1 fruit fly cellular context compared by ENCODE assay signal in the genomic region with DNA sequence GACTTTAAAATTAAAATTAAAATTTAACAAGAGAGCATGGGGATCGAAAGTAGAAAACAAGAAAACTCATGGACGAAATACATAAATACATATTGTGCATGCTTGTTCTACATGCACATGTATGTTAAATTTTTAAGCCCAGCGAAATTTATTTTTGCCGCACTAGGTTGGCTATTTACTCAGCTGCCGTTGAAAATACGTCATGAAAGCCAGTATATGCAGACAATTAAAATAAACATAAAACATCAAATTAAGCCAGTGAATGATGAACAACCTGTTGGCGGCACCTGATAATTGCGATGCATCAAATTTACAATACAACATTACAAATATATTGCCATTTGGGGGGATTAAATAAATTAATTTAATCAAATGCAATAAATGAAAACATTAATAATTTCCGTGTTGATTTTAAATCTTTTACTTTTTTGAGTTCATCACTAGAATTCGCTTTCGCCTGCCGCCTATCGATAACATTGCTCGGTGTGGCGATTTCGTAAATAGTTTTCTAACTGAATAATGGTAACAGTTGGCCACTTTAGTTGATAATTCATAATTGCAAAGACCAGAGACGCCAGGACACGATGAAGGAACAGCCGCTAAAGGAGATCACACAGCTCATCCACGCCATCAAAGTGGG.
TF ChIP-seq lines count a peak whose summit lies in the region.

Gene eIF2Bbeta, plus strand, starts transcription at position 438 of the 640 bp plus-strand sequence.

TF ChIP-seq in whole organism, embryonic, 481 proteins besides CTCF, POLR2A, EP300 and RAD21 (continued from another document and continues in another):
- TF ChIP-seq CG34422 (GFP tag; IDR thresholded peaks at IDR 0.05; lab: Robert Waterston, UW) (no peak), az2 (GFP tag; optimal IDR thresholded peaks at IDR 0.05; lab: Kevin White, UChicago) (no peak), HmgZ (tag; optimal IDR thresholded peaks at IDR 0.05; lab: Kevin White, UChicago) (no peak), Mrtf (GFP tag; IDR thresholded peaks at IDR 0.05; lab: Robert Waterston, UW) (no peak), zfh2 (GFP tag; optimal IDR thresholded peaks at IDR 0.05; lab: Kevin White, UChicago) (no peak), h (optimal IDR thresholded peaks at IDR 0.05; lab: Kevin White, UChicago) (no peak), CG6654 (GFP tag; optimal IDR thresholded peaks at IDR 0.05; lab: Kevin White, UChicago) (no peak), CG3995 (GFP tag; optimal IDR thresholded peaks at IDR 0.05; lab: Kevin White, UChicago) (no peak), CHES-1-like (GFP tag; optimal IDR thresholded peaks at IDR 0.05; lab: Kevin White, UChicago) (no peak), Med (GFP tag; lab: Kevin White, UChicago) (no peak), CG17612 (GFP tag; IDR thresholded peaks at IDR 0.05; lab: Robert Waterston, UW) (no peak), mirr (GFP tag; optimal IDR thresholded peaks at IDR 0.05; lab: Kevin White, UChicago) (no peak), wor (GFP tag; IDR thresholded peaks at IDR 0.05; lab: Robert Waterston, UW) (no peak), Hr3 (GFP tag; optimal IDR thresholded peaks at IDR 0.05; lab: Kevin White, UChicago) (no peak), sr (GFP tag; IDR thresholded peaks at IDR 0.05; lab: Robert Waterston, UW) (no peak), CG10462 (GFP tag; optimal IDR thresholded peaks at IDR 0.05; lab: Kevin White, UChicago) (no peak), Opbp (GFP tag; IDR thresholded peaks at IDR 0.05; lab: Robert Waterston, UW; ENCODE audit: partially characterized antibody) (no peak), CG12104 (GFP tag; optimal IDR thresholded peaks at IDR 0.05; lab: Kevin White, UChicago) (no peak), GATAe (GFP tag; conservative IDR thresholded peaks at IDR 0.05; lab: Robert Waterston, UW) (no peak), Lim3 (GFP tag; IDR thresholded peaks at IDR 0.05; lab: Robert Waterston, UW) (no peak), grau (tag; optimal IDR thresholded peaks at IDR 0.05; lab: Kevin White, UChicago) (no peak), CG5180 (GFP tag; optimal IDR thresholded peaks at IDR 0.05; lab: Kevin White, UChicago) (no peak), lmd (GFP tag; IDR thresholded peaks at IDR 0.05; lab: Robert Waterston, UW) (no peak), Rfx (GFP tag; IDR thresholded peaks at IDR 0.05; lab: Robert Waterston, UW) (0 out of 2 replicates have a peak, but pooled peaks have one; percentile 16), tx (GFP tag; optimal IDR thresholded peaks at IDR 0.05; lab: Kevin White, UChicago) (no peak), CG10209 (GFP tag; optimal IDR thresholded peaks at IDR 0.05; lab: Kevin White, UChicago) (no peak), CG5245 (GFP tag; optimal IDR thresholded peaks at IDR 0.05; lab: Kevin White, UChicago) (no peak), Aef1 (GFP tag; IDR thresholded peaks at IDR 0.05; lab: Robert Waterston, UW) (no peak), Antp (GFP tag; optimal IDR thresholded peaks at IDR 0.05; lab: Kevin White, UChicago) (no peak), D (optimal IDR thresholded peaks at IDR 0.05; lab: Kevin White, UChicago) (no peak), D (GFP tag; optimal IDR thresholded peaks at IDR 0.05; lab: Kevin White, UChicago) (no peak), CG31365 (tag; optimal IDR thresholded peaks at IDR 0.05; lab: Kevin White, UChicago) (no peak), HLH3B (GFP tag; IDR thresholded peaks at IDR 0.05; lab: Robert Waterston, UW) (no peak), CG2129 (GFP tag; IDR thresholded peaks at IDR 0.05; lab: Robert Waterston, UW; ENCODE audit: partially characterized antibody) (no peak), CG2120 (GFP tag; optimal IDR thresholded peaks at IDR 0.05; lab: Kevin White, UChicago) (no peak), Camta (GFP tag; optimal IDR thresholded peaks at IDR 0.05; lab: Kevin White, UChicago) (no peak), Spps (tag; optimal IDR thresholded peaks at IDR 0.05; lab: Kevin White, UChicago) (no peak), hb (GFP tag; IDR thresholded peaks at IDR 0.05; lab: Robert Waterston, UW; ENCODE audit: partially characterized antibody) (no peak), row (GFP tag; IDR thresholded peaks at IDR 0.05; lab: Robert Waterston, UW) (peak; percentile 46; the same call in 1 of the 3 replicates), Dek (tag; optimal IDR thresholded peaks at IDR 0.05; lab: Kevin White, UChicago) (no peak), CG3281 (GFP tag; optimal IDR thresholded peaks at IDR 0.05; lab: Kevin White, UChicago) (no peak), CG4730 (GFP tag; IDR thresholded peaks at IDR 0.05; lab: Robert Waterston, UW) (no peak), fu2 (GFP tag; optimal IDR thresholded peaks at IDR 0.05; lab: Kevin White, UChicago) (no peak), CG16813 (GFP tag; IDR thresholded peaks at IDR 0.05; lab: Robert Waterston, UW; ENCODE audit: partially characterized antibody) (no peak), vvl (GFP tag; IDR thresholded peaks at IDR 0.05; lab: Robert Waterston, UW) (no peak), HLH4C (GFP tag; IDR thresholded peaks at IDR 0.05; lab: Robert Waterston, UW; ENCODE audit: partially characterized antibody) (0 out of 3 replicates have a peak, but pooled peaks have one; percentile 16), gcm2 (GFP tag; optimal IDR thresholded peaks at IDR 0.05; lab: Kevin White, UChicago) (no peak), CG12659 (GFP tag; optimal IDR thresholded peaks at IDR 0.05; lab: Kevin White, UChicago) (no peak), CG18764 (GFP tag; optimal IDR thresholded peaks at IDR 0.05; lab: Kevin White, UChicago) (no peak), CG17568 (GFP tag; optimal IDR thresholded peaks at IDR 0.05; lab: Kevin White, UChicago) (no peak), CG32772 (GFP tag; IDR thresholded peaks at IDR 0.05; lab: Robert Waterston, UW) (no peak), tap (tag; optimal IDR thresholded peaks at IDR 0.05; lab: Kevin White, UChicago) (no peak), CG30403 (GFP tag; optimal IDR thresholded peaks at IDR 0.05; lab: Kevin White, UChicago) (no peak), Xbp1 (GFP tag; optimal IDR thresholded peaks at IDR 0.05; lab: Kevin White, UChicago) (no peak), CG4820 (GFP tag; optimal IDR thresholded peaks at IDR 0.05; lab: Kevin White, UChicago) (no peak), NC2α (GFP tag; optimal IDR thresholded peaks at IDR 0.05; lab: Kevin White, UChicago) (no peak), CG2889 (GFP tag; IDR thresholded peaks at IDR 0.05; lab: Robert Waterston, UW) (no peak), pfk (GFP tag; optimal IDR thresholded peaks at IDR 0.05; lab: Kevin White, UChicago) (no peak), CG14860 (GFP tag; IDR thresholded peaks at IDR 0.05; lab: Robert Waterston, UW; ENCODE audit: partially characterized antibody) (no peak), CG15696 (tag; optimal IDR thresholded peaks at IDR 0.05; lab: Kevin White, UChicago) (no peak), Deaf1 (tag; optimal IDR thresholded peaks at IDR 0.05; lab: Kevin White, UChicago) (no peak), Sox102F (GFP tag; optimal IDR thresholded peaks at IDR 0.05; lab: Kevin White, UChicago) (no peak), CG9437 (GFP tag; optimal IDR thresholded peaks at IDR 0.05; lab: Kevin White, UChicago) (no peak), CG10267 (tag; optimal IDR thresholded peaks at IDR 0.05; lab: Kevin White, UChicago) (no peak), ac (GFP tag; optimal IDR thresholded peaks at IDR 0.05; lab: Kevin White, UChicago) (no peak), chn (GFP tag; optimal IDR thresholded peaks at IDR 0.05; lab: Kevin White, UChicago) (no peak), CG17912 (GFP tag; optimal IDR thresholded peaks at IDR 0.05; lab: Kevin White, UChicago) (no peak), tll (GFP tag; optimal IDR thresholded peaks at IDR 0.05; lab: Kevin White, UChicago) (no peak), Fer1 (GFP tag; optimal IDR thresholded peaks at IDR 0.05; lab: Kevin White, UChicago) (no peak), eve (GFP tag; optimal IDR thresholded peaks at IDR 0.05; lab: Kevin White, UChicago) (no peak), lbe (GFP tag; optimal IDR thresholded peaks at IDR 0.05; lab: Kevin White, UChicago) (no peak), vfl (GFP tag; optimal IDR thresholded peaks at IDR 0.05; lab: Kevin White, UChicago) (no peak), CG15514 (GFP tag; optimal IDR thresholded peaks at IDR 0.05; lab: Kevin White, UChicago) (peak; percentile 27), bab2 (GFP tag; optimal IDR thresholded peaks at IDR 0.05; lab: Kevin White, UChicago) (no peak), Mes4 (GFP tag; optimal IDR thresholded peaks at IDR 0.05; lab: Kevin White, UChicago) (no peak), CG13624 (GFP tag; optimal IDR thresholded peaks at IDR 0.05; lab: Kevin White, UChicago) (no peak), amos (GFP tag; IDR thresholded peaks at IDR 0.05; lab: Robert Waterston, UW; ENCODE audit: partially characterized antibody) (peak; percentile 45), Myb (GFP tag; optimal IDR thresholded peaks at IDR 0.05; lab: Kevin White, UChicago) (peak; percentile 3), Doc3 (GFP tag; IDR thresholded peaks at IDR 0.05; lab: Robert Waterston, UW; ENCODE audit: partially characterized antibody) (0 out of 3 replicates have a peak, but pooled peaks have one; percentile 20), gfzf (GFP tag; optimal IDR thresholded peaks at IDR 0.05; lab: Kevin White, UChicago) (peak; percentile 31), CG17361 (GFP tag; IDR thresholded peaks at IDR 0.05; lab: Robert Waterston, UW) (no peak), CG17385 (GFP tag; optimal IDR thresholded peaks at IDR 0.05; lab: Kevin White, UChicago) (no peak), CG10654 (GFP tag; optimal IDR thresholded peaks at IDR 0.05; lab: Kevin White, UChicago) (no peak), CG6272 (GFP tag; IDR thresholded peaks at IDR 0.05; lab: Robert Waterston, UW) (no peak), pzg (GFP tag; optimal IDR thresholded peaks at IDR 0.05; lab: Kevin White, UChicago) (peak; percentile 4), CG11560 (tag; IDR thresholded peaks at IDR 0.05; lab: Robert Waterston, UW) (no peak), kah (GFP tag; optimal IDR thresholded peaks at IDR 0.05; lab: Kevin White, UChicago) (no peak), CG2116 (GFP tag; optimal IDR thresholded peaks at IDR 0.05; lab: Kevin White, UChicago) (no peak), mam (GFP tag; optimal IDR thresholded peaks at IDR 0.05; lab: Kevin White, UChicago) (no peak), ken (GFP tag; IDR thresholded peaks at IDR 0.05; lab: Robert Waterston, UW) (no peak), gce (GFP tag; IDR thresholded peaks at IDR 0.05; lab: Robert Waterston, UW) (no peak), pho (GFP tag; optimal IDR thresholded peaks at IDR 0.05; lab: Kevin White, UChicago) (no peak), CG1602 (GFP tag; optimal IDR thresholded peaks at IDR 0.05; lab: Kevin White, UChicago) (no peak), Stat92E (GFP tag; optimal IDR thresholded peaks at IDR 0.05; lab: Kevin White, UChicago) (no peak), MESR4 (GFP tag; optimal IDR thresholded peaks at IDR 0.05; lab: Kevin White, UChicago) (peak; percentile 56), Vsx1 (GFP tag; optimal IDR thresholded peaks at IDR 0.05; lab: Kevin White, UChicago) (no peak), Sry-β (GFP tag; optimal IDR thresholded peaks at IDR 0.05; lab: Kevin White, UChicago) (peak; percentile 87), Neu2 (GFP tag; optimal IDR thresholded peaks at IDR 0.05; lab: Kevin White, UChicago; ENCODE audit: borderline replicate concordance) (no peak), Side (GFP tag; optimal IDR thresholded peaks at IDR 0.05; lab: Kevin White, UChicago) (no peak), CG11085 (GFP tag; IDR thresholded peaks at IDR 0.05; lab: Robert Waterston, UW) (no peak), Elba2 (GFP tag; optimal IDR thresholded peaks at IDR 0.05; lab: Kevin White, UChicago) (no peak), Scr (GFP tag; IDR thresholded peaks at IDR 0.05; lab: Robert Waterston, UW; ENCODE audit: partially characterized antibody) (0 out of 2 replicates have a peak, but pooled peaks have one; percentile 21), chif (GFP tag; optimal IDR thresholded peaks at IDR 0.05; lab: Kevin White, UChicago) (no peak), fd96Cb (tag; optimal IDR thresholded peaks at IDR 0.05; lab: Kevin White, UChicago) (no peak), CG5953 (GFP tag; IDR thresholded peaks at IDR 0.05; lab: Robert Waterston, UW) (no peak), Dref (GFP tag; IDR thresholded peaks at IDR 0.05; lab: Robert Waterston, UW) (peak; percentile 62), Hr78 (GFP tag; optimal IDR thresholded peaks at IDR 0.05; lab: Kevin White, UChicago) (no peak), corto (GFP tag; optimal IDR thresholded peaks at IDR 0.05; lab: Kevin White, UChicago) (no peak), CG3838 (GFP tag; optimal IDR thresholded peaks at IDR 0.05; lab: Kevin White, UChicago) (no peak), CG7556 (GFP tag; optimal IDR thresholded peaks at IDR 0.05; lab: Kevin White, UChicago) (no peak), CG18476 (GFP tag; optimal IDR thresholded peaks at IDR 0.05; lab: Kevin White, UChicago) (no peak), scrt (GFP tag; optimal IDR thresholded peaks at IDR 0.05; lab: Kevin White, UChicago) (no peak), Doc2 (GFP tag; IDR thresholded peaks at IDR 0.05; lab: Robert Waterston, UW) (no peak), CG43689 (GFP tag; IDR thresholded peaks at IDR 0.05; lab: Robert Waterston, UW) (no peak), jumu (GFP tag; optimal IDR thresholded peaks at IDR 0.05; lab: Kevin White, UChicago) (no peak), CG2712 (tag; optimal IDR thresholded peaks at IDR 0.05; lab: Kevin White, UChicago) (no peak), ftz-f1 (GFP tag; optimal IDR thresholded peaks at IDR 0.05; lab: Kevin White, UChicago) (no peak), zf30C (GFP tag; optimal IDR thresholded peaks at IDR 0.05; lab: Kevin White, UChicago) (no peak), gsb (GFP tag; IDR thresholded peaks at IDR 0.05; lab: Robert Waterston, UW) (no peak), CG12744 (GFP tag; optimal IDR thresholded peaks at IDR 0.05; lab: Kevin White, UChicago) (no peak), kay (GFP tag; optimal IDR thresholded peaks at IDR 0.05; lab: Kevin White, UChicago) (no peak), CG6254 (GFP tag; optimal IDR thresholded peaks at IDR 0.05; lab: Kevin White, UChicago) (no peak), CG4707 (GFP tag; optimal IDR thresholded peaks at IDR 0.05; lab: Kevin White, UChicago) (no peak), CG8388 (GFP tag; optimal IDR thresholded peaks at IDR 0.05; lab: Kevin White, UChicago) (no peak), CG7786 (GFP tag; optimal IDR thresholded peaks at IDR 0.05; lab: Kevin White, UChicago) (no peak), bcd (GFP tag; optimal IDR thresholded peaks at IDR 0.05; lab: Kevin White, UChicago) (no peak), her (GFP tag; optimal IDR thresholded peaks at IDR 0.05; lab: Kevin White, UChicago) (no peak), stwl (tag; optimal IDR thresholded peaks at IDR 0.05; lab: Kevin White, UChicago) (no peak), CkIIα-i1 (GFP tag; IDR thresholded peaks at IDR 0.05; lab: Robert Waterston, UW) (no peak), CG18599 (GFP tag; optimal IDR thresholded peaks at IDR 0.05; lab: Kevin White, UChicago) (no peak)
